Worm (Caenorhabditis elegans) whole organism, young adult: ENCODE measurements around the gene nprl-2.

Experiments used
- C17E4.6 ChIP-seq: fragments of 200-800 bp; sonication (Bioruptor generic); IDR thresholded peaks from 2 replicates; pipeline ENCODE4 v1.3.6; 2022; ENCODE audit warnings: missing genetic modification reagents, missing genetic modification characterization, missing compliant biosample characterization
- F10E7.11 ChIP-seq: sonication (generic microtip); optimal IDR thresholded peaks from 2 replicates; lab custom pipeline; 2017; ENCODE audit warnings: mild to moderate bottlenecking, missing genetic modification characterization, moderate library complexity, missing compliant biosample characterization
- F23B12.7 ChIP-seq: sonication (generic microtip); optimal IDR thresholded peaks from 2 replicates; lab custom pipeline; 2017; ENCODE audit warnings: missing genetic modification characterization, mild to moderate bottlenecking, missing compliant biosample characterization, antibody characterized with exemption, moderate library complexity; ENCODE audit not compliant: insufficient read depth
- F39B2.1 ChIP-seq: fragments of 200-800 bp; sonication (Bioruptor generic); IDR thresholded peaks from 2 replicates; pipeline ENCODE4 v1.3.6; 2022; ENCODE audit warnings: missing genetic modification reagents, missing genetic modification characterization, missing compliant biosample characterization
- F57A8.1 ChIP-seq: fragments of 200-800 bp; sonication (Bioruptor generic); optimal IDR thresholded peaks from 2 replicates; lab custom pipeline; 2018; ENCODE audit warnings: mild to moderate bottlenecking, missing genetic modification characterization, moderate library complexity, missing compliant biosample characterization
- F57C9.4 ChIP-seq: sonication (generic microtip); optimal IDR thresholded peaks from 2 replicates; lab custom pipeline; 2017; ENCODE audit warnings: mild to moderate bottlenecking, missing genetic modification characterization, missing compliant biosample characterization
- K12H6.12 ChIP-seq: fragments of 200-800 bp; sonication (Bioruptor generic); optimal IDR thresholded peaks from 2 replicates; lab custom pipeline; 2018; ENCODE audit warnings: mild to moderate bottlenecking, missing genetic modification characterization, missing compliant biosample characterization
- T07F8.4 ChIP-seq: sonication (generic microtip); optimal IDR thresholded peaks from 2 replicates; lab custom pipeline; 2016; ENCODE audit warnings: mild to moderate bottlenecking, missing genetic modification characterization, moderate library complexity, missing compliant biosample characterization
- Y95B8A.8 ChIP-seq: fragments of 200-800 bp; sonication (Bioruptor generic); IDR thresholded peaks from 2 replicates; pipeline ENCODE4 v1.3.6; 2022; ENCODE audit warnings: missing genetic modification reagents, missing genetic modification characterization, missing compliant biosample characterization
- aptf-3 ChIP-seq: fragments of 200-800 bp; sonication (Bioruptor generic); IDR thresholded peaks from 2 replicates; pipeline ENCODE4 v1.3.6; 2022; ENCODE audit warnings: missing genetic modification characterization, missing compliant biosample characterization
- athp-1 ChIP-seq: sonication (generic microtip); optimal IDR thresholded peaks from 2 replicates; lab custom pipeline; 2017; ENCODE audit warnings: mild to moderate bottlenecking, missing genetic modification characterization, missing compliant biosample characterization
- attf-5 ChIP-seq: fragments of 200-800 bp; sonication (Bioruptor generic); optimal IDR thresholded peaks from 2 replicates; lab custom pipeline; 2018; ENCODE audit warnings: mild to moderate bottlenecking, missing genetic modification characterization, missing compliant biosample characterization
- bed-1 ChIP-seq: fragments of 200-800 bp; sonication (Bioruptor generic); IDR thresholded peaks from 2 replicates; pipeline ENCODE4 v1.3.6; 2022; ENCODE audit warnings: missing genetic modification reagents, missing genetic modification characterization, missing compliant biosample characterization
- ccch-3 ChIP-seq: fragments of 200-800 bp; sonication (Bioruptor generic); optimal IDR thresholded peaks from 2 replicates; lab custom pipeline; 2018; ENCODE audit warnings: mild to moderate bottlenecking, missing genetic modification characterization, missing compliant biosample characterization
- cebp-1 ChIP-seq, 2 experiments: fragments of 200-800 bp in 1 of 2; sonication (Bioruptor generic) in 1 of 2; sonication (generic microtip) in 1 of 2; IDR thresholded peaks in 1 of 2; optimal IDR thresholded peaks in 1 of 2; 2 replicates each; pipeline versions ENCODE4 v1.3.6 to Lab custom; 2017 to 2022; ENCODE audit warnings: missing compliant biosample characterization in 2 of 2, missing genetic modification characterization in 2 of 2, mild to moderate bottlenecking in 1 of 2, missing genetic modification reagents in 1 of 2, moderate library complexity in 1 of 2
- ceh-100 ChIP-seq: fragments of 200-800 bp; sonication (Bioruptor generic); IDR thresholded peaks from 2 replicates; pipeline ENCODE4 v1.3.6; 2022; ENCODE audit warnings: missing genetic modification reagents, missing genetic modification characterization, missing compliant biosample characterization
- dox-1 ChIP-seq: fragments of 200-800 bp; sonication (Bioruptor generic); IDR thresholded peaks from 2 replicates; pipeline ENCODE4 v1.3.6; 2022; ENCODE audit warnings: missing genetic modification reagents, missing genetic modification characterization, missing compliant biosample characterization
- dpl-1 ChIP-seq: fragments of 150-350 bp; optimal IDR thresholded peaks from 2 replicates; lab custom pipeline; 2014; ENCODE audit warnings: missing biosample characterization, missing genetic modification reagents, missing genetic modification characterization
- egl-44 ChIP-seq: fragments of 200-800 bp; sonication (Bioruptor generic); IDR thresholded peaks from 2 replicates; pipeline ENCODE4 v1.3.6; 2022; ENCODE audit warnings: missing genetic modification reagents, missing genetic modification characterization, missing compliant biosample characterization
- hmg-1.2 ChIP-seq: fragments of 200-800 bp; sonication (Bioruptor generic); IDR thresholded peaks from 2 replicates; pipeline ENCODE4 v1.3.6; 2022; ENCODE audit warnings: missing genetic modification reagents, missing genetic modification characterization, missing compliant biosample characterization
- hrde-1 ChIP-seq: sonication (generic microtip); optimal IDR thresholded peaks from 2 replicates; lab custom pipeline; 2016; ENCODE audit warnings: missing genetic modification characterization, mild to moderate bottlenecking, missing compliant biosample characterization, moderate library complexity, missing genotype, missing genetic modification reagents, borderline replicate concordance
- hsf-1 ChIP-seq: fragments of 200-800 bp; sonication (Bioruptor generic); IDR thresholded peaks from 2 replicates; pipeline ENCODE4 v1.3.6; 2022; ENCODE audit warnings: missing genetic modification reagents, missing genetic modification characterization, missing compliant biosample characterization
- let-607 ChIP-seq, 2 experiments: fragments of 200-800 bp in 1 of 2; sonication (Bioruptor generic) in 1 of 2; sonication (generic microtip) in 1 of 2; optimal IDR thresholded peaks; 2 replicates each; lab custom pipeline; 2016 to 2018; ENCODE audit warnings: mild to moderate bottlenecking in 2 of 2, missing compliant biosample characterization in 2 of 2, missing genetic modification characterization in 2 of 2, moderate library complexity in 2 of 2, missing genotype in 1 of 2
- lsl-1 ChIP-seq: fragments of 200-800 bp; sonication (Bioruptor generic); optimal IDR thresholded peaks from 2 replicates; lab custom pipeline; 2018; ENCODE audit warnings: mild to moderate bottlenecking, missing genetic modification characterization, moderate library complexity, missing compliant biosample characterization
- madf-10 ChIP-seq: sonication (generic microtip); optimal IDR thresholded peaks from 2 replicates; lab custom pipeline; 2016; ENCODE audit warnings: mild to moderate bottlenecking, missing genetic modification characterization, missing compliant biosample characterization
- madf-3 ChIP-seq: fragments of 200-800 bp; sonication (Bioruptor generic); IDR thresholded peaks from 2 replicates; pipeline ENCODE4 v1.3.6; 2022; ENCODE audit warnings: missing genetic modification reagents, missing genetic modification characterization, missing compliant biosample characterization
- mes-4 ChIP-seq: sonication (generic microtip); optimal IDR thresholded peaks from 2 replicates; lab custom pipeline; 2016; ENCODE audit warnings: missing genotype, missing genetic modification characterization, missing compliant biosample characterization
- nfyb-1 ChIP-seq: fragments of 200-800 bp; sonication (Bioruptor generic); IDR thresholded peaks from 2 replicates; pipeline ENCODE4 v1.3.6; 2022; ENCODE audit warnings: missing genetic modification reagents, missing genetic modification characterization, missing compliant biosample characterization
- nhr-120 ChIP-seq: fragments of 200-800 bp; sonication (Bioruptor generic); IDR thresholded peaks from 2 replicates; pipeline ENCODE4 v1.3.6; 2022; ENCODE audit warnings: missing genetic modification characterization, missing compliant biosample characterization
- nhr-80 ChIP-seq: sonication (generic microtip); optimal IDR thresholded peaks from 2 replicates; lab custom pipeline; 2016; ENCODE audit warnings: missing genetic modification characterization, missing compliant biosample characterization
- rpc-1 ChIP-seq, 2 experiments: fragments of 150-350 bp in 1 of 2; sonication (generic microtip) in 1 of 2; optimal IDR thresholded peaks; 2 replicates each; lab custom pipeline; 2014 to 2018; ENCODE audit warnings: missing biosample characterization in 1 of 2, missing genetic modification characterization in 1 of 2, missing genetic modification reagents in 1 of 2, missing genotype in 1 of 2
- snpc-1.1 ChIP-seq: sonication (generic microtip); optimal IDR thresholded peaks from 2 replicates; lab custom pipeline; 2017; ENCODE audit warnings: missing genetic modification characterization, mild to moderate bottlenecking, missing compliant biosample characterization, antibody characterized with exemption, moderate library complexity, missing genotype, missing genetic modification reagents; ENCODE audit not compliant: insufficient read depth
- snpc-1.3 ChIP-seq: sonication (generic microtip); optimal IDR thresholded peaks from 2 replicates; lab custom pipeline; 2017; ENCODE audit warnings: missing genetic modification characterization, mild to moderate bottlenecking, missing compliant biosample characterization, antibody characterized with exemption, moderate library complexity, missing genotype, missing genetic modification reagents; ENCODE audit not compliant: insufficient read depth
- snpc-3.4 ChIP-seq: sonication (generic microtip); optimal IDR thresholded peaks from 2 replicates; lab custom pipeline; 2017; ENCODE audit warnings: missing genetic modification characterization, mild to moderate bottlenecking, missing compliant biosample characterization, antibody characterized with exemption, moderate library complexity, missing genotype, missing genetic modification reagents
- snpc-4 ChIP-seq, 5 experiments: fragments of 150-350 bp in 1 of 5; sonication (generic microtip) in 4 of 5; optimal IDR thresholded peaks; 2 replicates each; lab custom pipeline; 2014 to 2018; ENCODE audit warnings: missing genetic modification characterization in 5 of 5, missing biosample characterization in 3 of 5, antibody characterized with exemption in 2 of 5, mild to moderate bottlenecking in 2 of 5, missing compliant biosample characterization in 2 of 5, missing genotype in 2 of 5, moderate library complexity in 2 of 5, missing genetic modification reagents in 1 of 5
- somi-1 ChIP-seq: fragments of 200-800 bp; sonication (Bioruptor generic); optimal IDR thresholded peaks from 2 replicates; lab custom pipeline; 2018; ENCODE audit warnings: mild to moderate bottlenecking, missing genetic modification characterization, missing compliant biosample characterization
- tlf-1 ChIP-seq: fragments of 200-800 bp; sonication (Bioruptor generic); optimal IDR thresholded peaks from 2 replicates; lab custom pipeline; 2018; ENCODE audit warnings: mild to moderate bottlenecking, missing genetic modification characterization, missing compliant biosample characterization
- xnd-1 ChIP-seq: sonication (generic microtip); optimal IDR thresholded peaks from 2 replicates; lab custom pipeline; 2016; ENCODE audit warnings: missing genotype, missing genetic modification reagents, missing genetic modification characterization, missing compliant biosample characterization
- ztf-25 ChIP-seq: fragments of 200-800 bp; sonication (Bioruptor generic); IDR thresholded peaks from 2 replicates; pipeline ENCODE4 v1.3.6; 2022; ENCODE audit warnings: missing genetic modification reagents, missing genetic modification characterization, missing compliant biosample characterization

The nprl-2 gene

DNA sequence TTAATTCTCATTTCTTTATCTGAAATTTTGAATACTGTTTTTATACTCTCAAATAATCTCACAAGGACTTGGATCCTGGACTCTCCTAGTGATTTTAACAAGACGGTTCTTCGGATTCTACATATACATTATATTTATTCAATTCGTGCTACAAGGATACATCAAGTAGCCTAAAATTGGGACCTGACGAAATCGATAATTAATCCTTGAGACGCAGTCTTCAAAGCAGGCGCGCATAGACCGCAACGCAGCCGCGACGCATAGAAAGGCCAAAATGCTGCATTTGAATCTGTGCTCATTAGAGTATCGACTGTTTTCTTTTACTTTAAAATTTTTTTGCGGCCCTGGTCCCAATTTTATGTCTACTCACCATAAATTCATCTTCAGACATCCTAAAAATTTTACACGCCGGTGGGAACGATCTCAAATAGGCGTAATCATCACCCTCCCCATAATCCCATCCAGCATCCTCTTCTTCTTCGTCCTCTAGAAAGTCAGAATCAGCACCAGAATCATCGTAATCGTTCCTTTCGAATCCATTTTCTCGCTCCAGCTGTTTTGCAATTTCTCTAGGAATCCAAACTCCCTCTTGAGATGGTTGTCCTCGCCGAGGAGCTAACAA lies 18.6 kb downstream of the nprl-2 start, which contains the start of gene cec-4:
cec-4 (plus strand) TSS at position 572 of the 622 bp plus-strand sequence.
- no peak for TF ChIP-seq F57A8.1 (GFP tag; lab: Kevin White, UChicago)
- TF ChIP-seq ztf-25, result no peak
- TF ChIP-seq F10E7.11 (tag; lab: Kevin White, UChicago), result no peak
- no peak for TF ChIP-seq cebp-1 (GFP tag; IDR thresholded peaks at IDR 0.05; lab: Robert Waterston, UW)
- no peak for TF ChIP-seq cebp-1 (tag; optimal IDR thresholded peaks at IDR 0.05; lab: Kevin White, UChicago)
- no peak for TF ChIP-seq athp-1 (tag; lab: Kevin White, UChicago)
- TF ChIP-seq snpc-4 (GFP tag; optimal IDR thresholded peaks at IDR 0.05; lab: Kevin White, UChicago), result no peak
- TF ChIP-seq snpc-4 (tag; optimal IDR thresholded peaks at IDR 0.05; lab: Kevin White, UChicago), result no peak

DNA sequence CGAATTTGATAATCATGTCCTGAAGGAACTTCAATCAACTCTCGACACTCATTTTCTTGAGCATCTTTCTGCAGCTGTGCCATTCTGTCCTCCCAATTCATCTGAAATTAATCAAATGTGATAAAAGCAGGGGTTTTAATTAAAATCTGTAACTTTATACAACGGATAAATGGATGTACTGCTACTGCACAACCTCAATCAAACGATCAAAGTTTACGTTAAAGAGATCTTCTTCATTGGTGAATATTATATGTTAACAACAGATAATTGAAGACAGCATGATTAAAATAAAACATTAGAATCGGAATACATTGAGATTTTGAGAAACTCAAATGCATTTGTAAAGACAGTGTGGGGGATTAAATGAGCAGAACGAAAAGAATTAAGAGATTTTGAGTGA lies 21.7 kb downstream of the nprl-2 start, which contains the start of gene F32E10.5:
F32E10.5 (minus strand) TSS at position 101 of the 400 bp plus-strand sequence.
- TF ChIP-seq ccch-3, result no peak
- 0 out of 2 replicates have a peak, but pooled peaks have one; percentile 17 for TF ChIP-seq hsf-1 (GFP tag; lab: Robert Waterston, UW)
- 0 out of 2 replicates have a peak, but pooled peaks have one; percentile 21 for TF ChIP-seq Y95B8A.8
- TF ChIP-seq somi-1 (GFP tag; lab: Kevin White, UChicago), result no peak
- no peak for TF ChIP-seq tlf-1 (GFP tag; lab: Kevin White, UChicago)
- TF ChIP-seq xnd-1 (tag; lab: Kevin White, UChicago), result no peak
- no peak for TF ChIP-seq bed-1 (GFP tag; lab: Robert Waterston, UW)
- TF ChIP-seq egl-44 (GFP tag; lab: Robert Waterston, UW), result no peak
- TF ChIP-seq nhr-120 (GFP tag; lab: Robert Waterston, UW), result no peak
- TF ChIP-seq hrde-1 (tag; lab: Kevin White, UChicago), result no peak
- TF ChIP-seq dpl-1 (GFP tag; lab: Kevin White, UChicago), result no peak

DNA sequence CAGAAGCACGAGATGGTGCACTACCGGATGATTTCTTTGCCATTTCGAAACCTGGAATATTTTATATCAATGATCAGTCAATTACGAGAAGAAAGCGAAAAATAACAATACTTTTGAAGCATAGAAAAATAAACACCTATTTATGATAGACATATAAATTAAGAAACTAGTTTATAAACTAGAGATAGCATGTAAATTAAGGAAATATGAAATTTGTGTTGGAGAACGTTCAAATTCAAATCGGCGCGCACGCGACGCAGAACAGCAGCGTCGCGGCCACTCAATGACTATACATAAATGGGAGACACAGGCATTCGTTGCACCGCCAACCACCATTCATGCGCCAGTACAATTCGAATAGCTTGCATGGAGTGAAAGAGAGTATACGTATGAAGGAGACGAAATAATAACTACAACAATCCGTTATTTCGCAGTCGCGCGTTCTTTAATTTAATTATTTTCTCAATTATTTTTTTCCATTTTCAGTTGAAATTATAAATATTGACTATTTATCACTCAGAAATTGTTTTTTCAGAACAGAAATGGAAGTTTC lies 23.5 kb downstream of the nprl-2 start, which contains the start of the genes cec-5 and nol-10:
cec-5 (minus strand) TSS at position 51 of the 553 bp plus-strand sequence.
nol-10 (plus strand) TSS at position 536 of the 553 bp plus-strand sequence.
- TF ChIP-seq Y95B8A.8 (0 out of 2 replicates have a peak, but pooled peaks have one; percentile 67), snpc-1.3 (tag; lab: Kevin White, UChicago) (peak; percentile 97), mes-4 (no peak), F23B12.7 (peak; percentile 75), rpc-1 (optimal IDR thresholded peaks at IDR 0.05; lab: Kevin White, UChicago) (no peak), rpc-1 (tag; optimal IDR thresholded peaks at IDR 0.05; lab: Kevin White, UChicago) (peak; percentile 0), snpc-1.1 (peak; percentile 78), F57C9.4 (tag; lab: Kevin White, UChicago) (no peak), let-607 (tag; optimal IDR thresholded peaks at IDR 0.05; lab: Kevin White, UChicago) (peak in 1 of 2 experiments; percentile 41), ceh-100 (GFP tag; lab: Robert Waterston, UW) (peak; percentile 83), dpl-1 (GFP tag; lab: Kevin White, UChicago) (peak; percentile 77), madf-3 (GFP tag; lab: Robert Waterston, UW) (peak; percentile 99), aptf-3 (no peak), F39B2.1 (no peak), nhr-80 (tag; lab: Kevin White, UChicago) (peak; percentile 39), snpc-3.4 (tag; lab: Kevin White, UChicago) (peak; percentile 94), C17E4.6 (GFP tag; lab: Robert Waterston, UW) (peak; percentile 72; the same call in 1 of the 2 replicates), nfyb-1 (GFP tag; lab: Robert Waterston, UW) (peak; percentile 83), athp-1 (tag; lab: Kevin White, UChicago) (peak; percentile 46), T07F8.4 (peak; percentile 12), madf-10 (tag; lab: Kevin White, UChicago) (peak; percentile 67), dox-1 (GFP tag; lab: Robert Waterston, UW) (no peak; the same call in 1 of the 2 replicates), hmg-1.2 (GFP tag; lab: Robert Waterston, UW) (peak; percentile 89), cebp-1 (GFP tag; IDR thresholded peaks at IDR 0.05; lab: Robert Waterston, UW) (no peak), cebp-1 (tag; optimal IDR thresholded peaks at IDR 0.05; lab: Kevin White, UChicago) (peak; percentile 80), attf-5 (GFP tag; lab: Kevin White, UChicago) (peak; percentile 98), K12H6.12 (tag; lab: Kevin White, UChicago) (peak; percentile 36), lsl-1 (peak; percentile 81)
